Fruit fly (Drosophila melanogaster): Measurements from ENCODE around the gene heca.

heca gene

dm6 chr3R:30314361-30314760 is 36.6 kb downstream of the heca start:
- TF ChIP-seq CG18599 (GFP tag; optimal IDR thresholded peaks at IDR 0.05) (no peak), insv (GFP tag; optimal IDR thresholded peaks at IDR 0.05) (no peak), PHDP (tag; optimal IDR thresholded peaks at IDR 0.05) (no peak), chinmo (GFP tag; IDR thresholded peaks at IDR 0.05; ENCODE audit: partially characterized antibody) (0 out of 4 replicates have a peak, but pooled peaks have one; percentile 21), crc (GFP tag; optimal IDR thresholded peaks at IDR 0.05) (no peak), CG34224 (GFP tag; IDR thresholded peaks at IDR 0.05; ENCODE audit: partially characterized antibody) (no peak), sr (GFP tag; IDR thresholded peaks at IDR 0.05) (peak; percentile 28; the same call in 1 of the 3 replicates), CG17186 (GFP tag; optimal IDR thresholded peaks at IDR 0.05) (no peak), Blimp-1 (GFP tag; optimal IDR thresholded peaks at IDR 0.05) (no peak)

dm6 chr3R:30325442-30326058 is 47.8 kb downstream of the heca start:
- TF ChIP-seq CG18619 (GFP tag; optimal IDR thresholded peaks at IDR 0.05) (peak; percentile 5), Hr3 (GFP tag; optimal IDR thresholded peaks at IDR 0.05) (no peak), CG10431 (GFP tag; optimal IDR thresholded peaks at IDR 0.05) (no peak), CG11456 (GFP tag; IDR thresholded peaks at IDR 0.05) (0 out of 3 replicates have a peak, but pooled peaks have one; percentile 15), Hand (GFP tag; optimal IDR thresholded peaks at IDR 0.05) (peak; percentile 55), CG32772 (GFP tag; IDR thresholded peaks at IDR 0.05) (peak; percentile 47; the same call in 1 of the 2 replicates), toy (GFP tag; IDR thresholded peaks at IDR 0.05) (no peak), slbo (GFP tag; IDR thresholded peaks at IDR 0.05) (peak; percentile 73), gem (tag; optimal IDR thresholded peaks at IDR 0.05) (peak; percentile 12), Dek (tag; optimal IDR thresholded peaks at IDR 0.05) (peak; percentile 23), abd-A (tag; optimal IDR thresholded peaks at IDR 0.05) (peak; percentile 19), Mad (GFP tag; optimal IDR thresholded peaks at IDR 0.05) (no peak), ssp (GFP tag; IDR thresholded peaks at IDR 0.05) (peak; percentile 22; the same call in 1 of the 2 replicates), CG6272 (GFP tag; IDR thresholded peaks at IDR 0.05) (peak; percentile 37; the same call in 1 of the 2 replicates), bowl (GFP tag; IDR thresholded peaks at IDR 0.05) (no peak), CG15696 (tag; optimal IDR thresholded peaks at IDR 0.05) (no peak), slp2 (GFP tag; optimal IDR thresholded peaks at IDR 0.05) (no peak), CG3281 (GFP tag; optimal IDR thresholded peaks at IDR 0.05) (peak; percentile 79), CG32532 (GFP tag; IDR thresholded peaks at IDR 0.05) (peak; percentile 72), CG6765 (GFP tag; optimal IDR thresholded peaks at IDR 0.05) (peak; percentile 62), Dbx (GFP tag; IDR thresholded peaks at IDR 0.05) (peak; percentile 80), CG10274 (GFP tag; optimal IDR thresholded peaks at IDR 0.05) (peak; percentile 32), CG8290 (GFP tag; optimal IDR thresholded peaks at IDR 0.05) (no peak), CG8290 (tag; optimal IDR thresholded peaks at IDR 0.05) (no peak), caup (GFP tag; optimal IDR thresholded peaks at IDR 0.05; ENCODE audit: severe bottlenecking) (peak; percentile 73), CG2678 (tag; optimal IDR thresholded peaks at IDR 0.05) (peak; percentile 70), aop (GFP tag; IDR thresholded peaks at IDR 0.05) (no peak), CG17361 (GFP tag; IDR thresholded peaks at IDR 0.05) (no peak), Lpt (GFP tag; optimal IDR thresholded peaks at IDR 0.05) (no peak), cwo (GFP tag; optimal IDR thresholded peaks at IDR 0.05) (peak; percentile 67), Gug (GFP tag; IDR thresholded peaks at IDR 0.05) (peak; percentile 8; the same call in 1 of the 4 replicates), CG11504 (tag; optimal IDR thresholded peaks at IDR 0.05) (peak; percentile 28), NfI (GFP tag; optimal IDR thresholded peaks at IDR 0.05) (peak; percentile 27), Lhr (GFP tag; optimal IDR thresholded peaks at IDR 0.05) (no peak), shn (GFP tag; optimal IDR thresholded peaks at IDR 0.05) (no peak), CG3065 (GFP tag; optimal IDR thresholded peaks at IDR 0.05) (no peak), CG16863 (GFP tag; optimal IDR thresholded peaks at IDR 0.05) (no peak), E2f1 (GFP tag; IDR thresholded peaks at IDR 0.05) (0 out of 2 replicates have a peak, but pooled peaks have one; percentile 31), CG14441 (GFP tag; IDR thresholded peaks at IDR 0.05) (peak; percentile 49; the same call in 1 of the 2 replicates), CG10462 (GFP tag; optimal IDR thresholded peaks at IDR 0.05) (no peak)
